Fruit fly (Drosophila melanogaster): ENCODE results near the gene CG1116.

dm6 chr3R:5246950-5247349 is 27.5 kb downstream of the CG1116 start:
- TF ChIP-seq usp (GFP tag; optimal IDR thresholded peaks at IDR 0.05) (no peak), pan (optimal IDR thresholded peaks at IDR 0.05) (no peak), Dll (optimal IDR thresholded peaks at IDR 0.05) (no peak), CG8478 (optimal IDR thresholded peaks at IDR 0.05) (no peak)
